Worm (Caenorhabditis elegans) whole organism, late embryonic: ENCODE measurements around the gene ZK285.2.

ENCODE experiments used
- C38D4.7 ChIP-seq: fragments of 200-800 bp; sonication (Bioruptor generic); optimal IDR thresholded peaks from 2 replicates; lab custom pipeline; 2018; ENCODE audit warnings: mild to moderate bottlenecking, missing genetic modification characterization, moderate library complexity, missing compliant biosample characterization
- K09A11.1 ChIP-seq: sonication (generic microtip); optimal IDR thresholded peaks from 2 replicates; lab custom pipeline; 2017; ENCODE audit warnings: antibody characterized with exemption, mild to moderate bottlenecking, missing genetic modification characterization, missing compliant biosample characterization; ENCODE audit not compliant: insufficient read depth
- Y22D7AL.16 ChIP-seq: sonication (generic microtip); optimal IDR thresholded peaks from 2 replicates; lab custom pipeline; 2016; ENCODE audit warnings: missing genetic modification characterization, missing compliant biosample characterization
- ahr-1 ChIP-seq: sonication (generic microtip); optimal IDR thresholded peaks from 2 replicates; lab custom pipeline; 2016; ENCODE audit warnings: missing genetic modification characterization, missing compliant biosample characterization
- ama-1 ChIP-seq: fragments of 150-350 bp; optimal IDR thresholded peaks from 2 replicates; lab custom pipeline; 2014
- ceh-18 ChIP-seq: sonication (generic microtip); optimal IDR thresholded peaks from 2 replicates; lab custom pipeline; 2016; ENCODE audit warnings: missing genetic modification characterization, missing compliant biosample characterization
- ceh-19 ChIP-seq: fragments of 200-800 bp; sonication (Bioruptor generic); optimal IDR thresholded peaks from 2 replicates; lab custom pipeline; 2018; ENCODE audit warnings: mild to moderate bottlenecking, missing genetic modification characterization, missing compliant biosample characterization
- ceh-22 ChIP-seq: sonication (generic microtip); optimal IDR thresholded peaks from 2 replicates; lab custom pipeline; 2017; ENCODE audit warnings: missing biosample characterization, missing genetic modification characterization
- ceh-31 ChIP-seq: sonication (generic microtip); optimal IDR thresholded peaks from 2 replicates; lab custom pipeline; 2016; ENCODE audit warnings: missing genetic modification characterization, missing compliant biosample characterization
- ceh-34 ChIP-seq: sonication (generic microtip); optimal IDR thresholded peaks from 2 replicates; lab custom pipeline; 2016; ENCODE audit warnings: mild to moderate bottlenecking, missing genetic modification characterization, missing compliant biosample characterization
- ceh-48 ChIP-seq: sonication (generic microtip); optimal IDR thresholded peaks from 2 replicates; lab custom pipeline; 2016; ENCODE audit warnings: missing genetic modification characterization, inconsistent platforms, missing compliant biosample characterization
- ceh-9 ChIP-seq: sonication (generic microtip); optimal IDR thresholded peaks from 2 replicates; lab custom pipeline; 2016; ENCODE audit warnings: mild to moderate bottlenecking, missing genetic modification characterization, inconsistent platforms, missing compliant biosample characterization
- dmd-4 ChIP-seq: sonication (generic microtip); optimal IDR thresholded peaks from 2 replicates; lab custom pipeline; 2016; ENCODE audit warnings: borderline replicate concordance, missing genetic modification characterization, missing compliant biosample characterization
- elt-2 ChIP-seq: sonication (generic microtip); optimal IDR thresholded peaks from 2 replicates; lab custom pipeline; 2016; ENCODE audit warnings: missing genetic modification reagents, missing genetic modification characterization, missing compliant biosample characterization
- elt-4 ChIP-seq: sonication (generic microtip); optimal IDR thresholded peaks from 2 replicates; lab custom pipeline; 2016; ENCODE audit warnings: missing genetic modification characterization, missing compliant biosample characterization
- eyg-1 ChIP-seq: sonication (generic microtip); optimal IDR thresholded peaks from 2 replicates; lab custom pipeline; 2016; ENCODE audit warnings: missing genotype, missing genetic modification characterization, missing compliant biosample characterization
- fax-1 ChIP-seq: sonication (generic microtip); optimal IDR thresholded peaks from 2 replicates; lab custom pipeline; 2016; ENCODE audit warnings: missing genotype, missing genetic modification characterization, missing compliant biosample characterization
- fkh-10 ChIP-seq: fragments of 150-350 bp; optimal IDR thresholded peaks from 2 replicates; lab custom pipeline; 2014; ENCODE audit warnings: missing biosample characterization, missing genetic modification reagents, missing genetic modification characterization
- hlh-13 ChIP-seq: fragments of 200-800 bp; sonication (Bioruptor generic); optimal IDR thresholded peaks from 2 replicates; lab custom pipeline; 2018; ENCODE audit warnings: mild to moderate bottlenecking, missing genetic modification characterization, missing compliant biosample characterization
- hlh-6 ChIP-seq: sonication (generic microtip); optimal IDR thresholded peaks from 2 replicates; lab custom pipeline; 2016; ENCODE audit warnings: missing genotype, missing genetic modification characterization, missing compliant biosample characterization
- hlh-8 ChIP-seq: sonication (generic microtip); optimal IDR thresholded peaks from 2 replicates; lab custom pipeline; 2016; ENCODE audit warnings: missing genotype, missing genetic modification characterization, missing compliant biosample characterization
- mec-3 ChIP-seq: sonication (generic microtip); optimal IDR thresholded peaks from 2 replicates; lab custom pipeline; 2016; ENCODE audit warnings: borderline replicate concordance, missing genetic modification characterization, missing compliant biosample characterization
- nhr-232 ChIP-seq: sonication (generic microtip); optimal IDR thresholded peaks from 2 replicates; lab custom pipeline; 2016; ENCODE audit warnings: missing genetic modification characterization, missing compliant biosample characterization
- pat-9 ChIP-seq: fragments of 200-800 bp; sonication (Bioruptor generic); optimal IDR thresholded peaks from 2 replicates; lab custom pipeline; 2018; ENCODE audit warnings: mild to moderate bottlenecking, missing genetic modification characterization, moderate library complexity, missing compliant biosample characterization
- pha-2 ChIP-seq: sonication (generic microtip); optimal IDR thresholded peaks from 2 replicates; lab custom pipeline; 2017; ENCODE audit warnings: mild to moderate bottlenecking, missing genetic modification characterization, missing compliant biosample characterization
- pha-4 ChIP-seq: fragments of 150-350 bp; optimal IDR thresholded peaks from 2 replicates; lab custom pipeline; 2018; ENCODE audit warnings: missing biosample characterization, missing genetic modification reagents, missing genetic modification characterization
- pqm-1 ChIP-seq: sonication (generic microtip); optimal IDR thresholded peaks from 2 replicates; lab custom pipeline; 2016; ENCODE audit warnings: missing genetic modification characterization, missing compliant biosample characterization
- pros-1 ChIP-seq: fragments of 150-350 bp; optimal IDR thresholded peaks from 2 replicates; lab custom pipeline; 2014; ENCODE audit warnings: missing biosample characterization, missing genetic modification reagents, missing genetic modification characterization
- ref-2 ChIP-seq: sonication (generic microtip); optimal IDR thresholded peaks from 2 replicates; lab custom pipeline; 2016; ENCODE audit warnings: missing genetic modification characterization, missing compliant biosample characterization
- rnt-1 ChIP-seq: sonication (generic microtip); optimal IDR thresholded peaks from 2 replicates; lab custom pipeline; 2016; ENCODE audit warnings: missing genetic modification characterization, missing compliant biosample characterization
- syd-9 ChIP-seq: sonication (generic microtip); optimal IDR thresholded peaks from 2 replicates; lab custom pipeline; 2016; ENCODE audit warnings: mild to moderate bottlenecking, missing genetic modification characterization, moderate library complexity, missing compliant biosample characterization
- tbx-7 ChIP-seq: sonication (generic microtip); optimal IDR thresholded peaks from 2 replicates; lab custom pipeline; 2016; ENCODE audit warnings: missing genotype, missing genetic modification characterization, missing compliant biosample characterization
- unc-42 ChIP-seq: sonication (generic microtip); optimal IDR thresholded peaks from 2 replicates; lab custom pipeline; 2016; ENCODE audit warnings: missing genotype, missing genetic modification characterization, missing compliant biosample characterization
- unc-55 ChIP-seq: sonication (generic microtip); optimal IDR thresholded peaks from 2 replicates; lab custom pipeline; 2017; ENCODE audit warnings: missing biosample characterization, missing genetic modification reagents, missing genetic modification characterization
- unc-86 ChIP-seq: sonication (generic microtip); optimal IDR thresholded peaks from 2 replicates; lab custom pipeline; 2016; ENCODE audit warnings: missing genetic modification characterization, missing compliant biosample characterization
- ztf-16 ChIP-seq: sonication (generic microtip); optimal IDR thresholded peaks from 2 replicates; lab custom pipeline; 2017; ENCODE audit warnings: missing genetic modification characterization, missing compliant biosample characterization

ZK285.2 gene

ce11 chrV:16043686-16044085, 3.0 kb upstream of the ZK285.2 start:
- TF ChIP-seq ref-2 (tag; lab: Kevin White, UChicago) (no peak), ahr-1 (tag; lab: Kevin White, UChicago) (no peak), C38D4.7 (no peak), ceh-19 (GFP tag; lab: Kevin White, UChicago) (no peak), Y22D7AL.16 (no peak), ceh-18 (tag; lab: Kevin White, UChicago) (no peak), hlh-8 (tag; lab: Kevin White, UChicago) (no peak), syd-9 (tag; lab: Kevin White, UChicago) (no peak), ceh-34 (tag; lab: Kevin White, UChicago) (no peak)

- peak; percentile 75 for TF ChIP-seq elt-2
- TF ChIP-seq pqm-1 = peak; percentile 0
- TF ChIP-seq nhr-232 = no peak
- TF ChIP-seq unc-42 (tag; lab: Kevin White, UChicago) = no peak
Measured at ce11 chrV:16045837-16046236, 836 bp upstream of the ZK285.2 start, which contains the start of gene T10C6.15. TSS of gene T10C6.15 (minus strand) at chrV:16045940.

DNA sequence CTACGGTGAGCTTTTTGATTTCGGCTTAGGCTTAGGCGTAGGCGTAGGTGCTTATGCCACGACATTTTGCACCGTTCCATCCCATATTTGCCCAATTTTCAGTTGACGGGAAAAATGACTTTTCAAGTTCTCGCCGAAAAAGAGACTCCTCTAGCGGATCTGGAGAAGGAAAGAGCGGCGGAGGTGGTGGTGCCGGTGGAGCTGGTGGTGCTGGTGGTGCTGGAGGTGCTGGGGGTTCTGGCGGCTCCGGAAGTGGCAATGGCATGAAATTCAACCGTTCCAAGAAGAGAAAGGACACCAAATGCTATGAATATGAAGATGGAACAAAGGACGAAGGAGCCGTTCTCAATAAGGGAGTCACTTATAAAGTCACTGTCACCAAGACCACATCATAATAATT, 379 bp downstream of the ZK285.2 start:
- no peak for TF ChIP-seq ref-2 (tag; lab: Kevin White, UChicago)
- TF ChIP-seq unc-55 (GFP tag; lab: Kevin White, UChicago) = no peak
- no peak for TF ChIP-seq ceh-48 (tag; lab: Kevin White, UChicago)

ce11 chrV:16047508-16047907, 835 bp downstream of the ZK285.2 start, which contains the start of gene str-198:
TSS of gene str-198 (plus strand) at chrV:16047808.
- TF ChIP-seq pha-2 (no peak), fax-1 (no peak), elt-4 (no peak), unc-86 (no peak), ztf-16 (tag; lab: Kevin White, UChicago) (no peak), tbx-7 (tag; lab: Kevin White, UChicago) (no peak), C38D4.7 (no peak), K09A11.1 (tag; lab: Kevin White, UChicago) (no peak), fkh-10 (GFP tag; lab: Kevin White, UChicago) (no peak), rnt-1 (no peak), ama-1 (lab: Kevin White, UChicago) (no peak), ceh-9 (tag; lab: Kevin White, UChicago) (no peak), ceh-22 (tag; lab: Kevin White, UChicago) (no peak), hlh-13 (GFP tag; lab: Kevin White, UChicago) (no peak), syd-9 (tag; lab: Kevin White, UChicago) (no peak), pat-9 (tag; lab: Kevin White, UChicago) (no peak), hlh-6 (no peak)
- TF ChIP-seq, all 69 proteins: peak for 0

DNA sequence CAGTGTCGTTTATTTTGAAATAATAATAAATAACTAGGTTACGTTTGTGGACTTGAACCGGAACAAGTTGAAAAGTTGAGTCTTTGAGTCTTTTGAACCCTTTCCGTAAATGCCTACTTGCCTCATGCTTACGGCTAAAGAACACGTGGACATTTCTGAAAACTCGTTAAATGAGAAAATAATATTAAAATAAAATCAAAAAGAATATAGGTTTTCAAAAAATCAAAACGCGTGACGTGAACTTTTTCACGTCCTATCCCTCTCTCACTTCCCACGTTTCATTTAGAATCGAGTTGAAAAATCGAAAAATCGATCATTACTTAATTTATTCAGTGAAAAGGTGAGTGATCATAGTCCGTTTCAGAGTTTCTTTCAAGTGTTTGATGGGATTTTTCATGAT, 2.5 kb downstream of the ZK285.2 start, which contains the start of gene best-12:
Gene best-12, plus strand, starts transcription at position 301 of the 400 bp plus-strand sequence.
- no peak for TF ChIP-seq ceh-9 (tag; lab: Kevin White, UChicago)
- TF ChIP-seq mec-3 = no peak
- no peak for TF ChIP-seq eyg-1 (tag; lab: Kevin White, UChicago)
- TF ChIP-seq ceh-31 = no peak
- no peak for TF ChIP-seq dmd-4 (tag; lab: Kevin White, UChicago)
- no peak for TF ChIP-seq unc-55 (GFP tag; lab: Kevin White, UChicago)
- TF ChIP-seq pha-4 (tag; lab: Kevin White, UChicago) = no peak
- no peak for TF ChIP-seq pros-1 (tag; lab: Kevin White, UChicago)
